Worm (Caenorhabditis elegans): ENCODE data around the gene pals-23.

ce11 chrIII:173501-173900 is 48.9 kb downstream of the pals-23 start, which contains the start of gene F40G9.19:
- TF ChIP-seq T23F11.4 (GFP tag; optimal IDR thresholded peaks at IDR 0.05) (no peak), nhr-11 (tag; optimal IDR thresholded peaks at IDR 0.05) (no peak), tbx-2 (tag; optimal IDR thresholded peaks at IDR 0.05) (no peak), F13H6.1 (tag; optimal IDR thresholded peaks at IDR 0.05) (no peak), nhr-232 (tag; optimal IDR thresholded peaks at IDR 0.05) (no peak), ttx-3 (tag; optimal IDR thresholded peaks at IDR 0.05) (no peak), ets-4 (tag; optimal IDR thresholded peaks at IDR 0.05) (no peak), hlh-6 (tag; optimal IDR thresholded peaks at IDR 0.05) (no peak), hlh-30 (tag; optimal IDR thresholded peaks at IDR 0.05; ENCODE audit: insufficient read depth) (no peak), pqm-1 (tag; optimal IDR thresholded peaks at IDR 0.05) (no peak)

Measured in whole organism, late embryonic.